Fruit fly (Drosophila melanogaster): Measurements from ENCODE around the gene TwdlZ.
A peak's percentile ranks its signal among the peaks of the same experiment; 100 is the strongest.

The TwdlZ gene

dm6 chrX:16723203-16724173 lies 14.5 kb upstream of the TwdlZ start (continued):
- no peak for TF ChIP-seq unc-4 (GFP tag; IDR thresholded peaks at IDR 0.05; ENCODE audit: partially characterized antibody)
- no peak for TF ChIP-seq CG1647 (GFP tag; optimal IDR thresholded peaks at IDR 0.05)
- peak; percentile 54 for TF ChIP-seq B-H1 (GFP tag; IDR thresholded peaks at IDR 0.05)
- TF ChIP-seq btn (GFP tag; optimal IDR thresholded peaks at IDR 0.05) = no peak
- TF ChIP-seq Hr78 (GFP tag; optimal IDR thresholded peaks at IDR 0.05) = peak in 1 of 2 experiments; percentile 49
- peak; percentile 83 for TF ChIP-seq CG31441 (GFP tag; IDR thresholded peaks at IDR 0.05)
- TF ChIP-seq CG10267 (tag; optimal IDR thresholded peaks at IDR 0.05) = peak; percentile 43
- no peak for TF ChIP-seq Optix (GFP tag; IDR thresholded peaks at IDR 0.05)
- no peak for TF ChIP-seq CG11093 (GFP tag; IDR thresholded peaks at IDR 0.05)
- no peak for TF ChIP-seq Dip2 (GFP tag; IDR thresholded peaks at IDR 0.05)
- peak; percentile 25 for TF ChIP-seq shn (GFP tag; optimal IDR thresholded peaks at IDR 0.05)
- TF ChIP-seq fd96Cb (tag; optimal IDR thresholded peaks at IDR 0.05) = peak; percentile 61
- TF ChIP-seq CG30403 (GFP tag; optimal IDR thresholded peaks at IDR 0.05) = peak; percentile 83
- TF ChIP-seq CG31388 (GFP tag; optimal IDR thresholded peaks at IDR 0.05) = no peak
- TF ChIP-seq CG17912 (GFP tag; optimal IDR thresholded peaks at IDR 0.05) = no peak
- peak; percentile 74 for TF ChIP-seq az2 (GFP tag; optimal IDR thresholded peaks at IDR 0.05)
- TF ChIP-seq Jarid2 (GFP tag; optimal IDR thresholded peaks at IDR 0.05) = peak; percentile 11
- peak; percentile 56 for TF ChIP-seq CG16815 (GFP tag; optimal IDR thresholded peaks at IDR 0.05)
- TF ChIP-seq CG11247 (GFP tag; IDR thresholded peaks at IDR 0.05) = no peak
- TF ChIP-seq CG9817 (tag; optimal IDR thresholded peaks at IDR 0.05) = peak; percentile 69
- TF ChIP-seq CG8478 (optimal IDR thresholded peaks at IDR 0.05) = no peak
- TF ChIP-seq Ssrp (tag; optimal IDR thresholded peaks at IDR 0.05) = peak; percentile 79
- no peak for TF ChIP-seq bab2 (GFP tag; optimal IDR thresholded peaks at IDR 0.05)
- TF ChIP-seq CG14050 (GFP tag; IDR thresholded peaks at IDR 0.05) = peak; percentile 67; the same call in 2 of the 3 replicates
- TF ChIP-seq Dek (tag; optimal IDR thresholded peaks at IDR 0.05) = peak; percentile 76
- peak; percentile 65 for TF ChIP-seq CG10979 (tag; optimal IDR thresholded peaks at IDR 0.05)
- TF ChIP-seq sr (GFP tag; IDR thresholded peaks at IDR 0.05) = peak; percentile 39; the same call in 1 of the 3 replicates
- no peak for TF ChIP-seq CG6654 (GFP tag; optimal IDR thresholded peaks at IDR 0.05)
- peak; percentile 64 for TF ChIP-seq BtbVII (GFP tag; optimal IDR thresholded peaks at IDR 0.05)
- peak; percentile 21 for TF ChIP-seq kay (GFP tag; optimal IDR thresholded peaks at IDR 0.05)
- no peak for TF ChIP-seq lbe (GFP tag; optimal IDR thresholded peaks at IDR 0.05)
- no peak for TF ChIP-seq Sry-δ (GFP tag; optimal IDR thresholded peaks at IDR 0.05)
- TF ChIP-seq ham (GFP tag; IDR thresholded peaks at IDR 0.05) = no peak
- TF ChIP-seq CG34224 (GFP tag; IDR thresholded peaks at IDR 0.05; ENCODE audit: partially characterized antibody) = 0 out of 3 replicates have a peak, but pooled peaks have one; percentile 17
- TF ChIP-seq dan (GFP tag; IDR thresholded peaks at IDR 0.05) = no peak
- no peak for TF ChIP-seq NK7.1 (GFP tag; optimal IDR thresholded peaks at IDR 0.05)
- peak; percentile 54 for TF ChIP-seq HLH3B (GFP tag; IDR thresholded peaks at IDR 0.05)
- TF ChIP-seq Max (GFP tag; optimal IDR thresholded peaks at IDR 0.05) = peak; percentile 8
- TF ChIP-seq nom (GFP tag; optimal IDR thresholded peaks at IDR 0.05) = peak; percentile 90
- TF ChIP-seq sim (GFP tag; IDR thresholded peaks at IDR 0.05) = no peak; the same call in 1 of the 2 replicates
- no peak for TF ChIP-seq ems (GFP tag; optimal IDR thresholded peaks at IDR 0.05)
- TF ChIP-seq mam (GFP tag; optimal IDR thresholded peaks at IDR 0.05) = peak; percentile 71
- TF ChIP-seq bigmax (GFP tag; optimal IDR thresholded peaks at IDR 0.05) = no peak
- peak; percentile 80 for TF ChIP-seq ci (GFP tag; IDR thresholded peaks at IDR 0.05)
- TF ChIP-seq luna (GFP tag; optimal IDR thresholded peaks at IDR 0.05) = no peak
- TF ChIP-seq CG13123 (GFP tag; optimal IDR thresholded peaks at IDR 0.05) = peak; percentile 17
- peak; percentile 27 for TF ChIP-seq CG12942 (GFP tag; optimal IDR thresholded peaks at IDR 0.05)
- peak; percentile 9; the same call in 1 of the 2 replicates for TF ChIP-seq CG17612 (GFP tag; IDR thresholded peaks at IDR 0.05)
- peak; percentile 32 for TF ChIP-seq CG8944 (GFP tag; optimal IDR thresholded peaks at IDR 0.05)

Measured in whole organism, embryonic.